Worm (Caenorhabditis elegans) whole organism, early embryonic: ENCODE results near the gene pph-5.
"Not testable (repeated sequence)": the region's sequence is repeated elsewhere in the genome, so short reads cannot be mapped to it uniquely, and the experiment has no call there.

Source experiments
- aly-1 ChIP-seq: sonication (generic microtip); optimal IDR thresholded peaks from 2 replicates; lab custom pipeline; 2016; ENCODE audit warnings: missing genetic modification characterization, missing compliant biosample characterization
- ama-1 ChIP-seq: fragments of 150-350 bp; optimal IDR thresholded peaks from 2 replicates; lab custom pipeline; 2014
- ceh-36 ChIP-seq: sonication (generic microtip); optimal IDR thresholded peaks from 2 replicates; lab custom pipeline; 2016; ENCODE audit warnings: missing genetic modification characterization, inconsistent platforms, missing compliant biosample characterization
- ets-7 ChIP-seq: sonication (generic microtip); optimal IDR thresholded peaks from 2 replicates; lab custom pipeline; 2016; ENCODE audit warnings: missing genotype, missing genetic modification characterization, missing compliant biosample characterization

DNA sequence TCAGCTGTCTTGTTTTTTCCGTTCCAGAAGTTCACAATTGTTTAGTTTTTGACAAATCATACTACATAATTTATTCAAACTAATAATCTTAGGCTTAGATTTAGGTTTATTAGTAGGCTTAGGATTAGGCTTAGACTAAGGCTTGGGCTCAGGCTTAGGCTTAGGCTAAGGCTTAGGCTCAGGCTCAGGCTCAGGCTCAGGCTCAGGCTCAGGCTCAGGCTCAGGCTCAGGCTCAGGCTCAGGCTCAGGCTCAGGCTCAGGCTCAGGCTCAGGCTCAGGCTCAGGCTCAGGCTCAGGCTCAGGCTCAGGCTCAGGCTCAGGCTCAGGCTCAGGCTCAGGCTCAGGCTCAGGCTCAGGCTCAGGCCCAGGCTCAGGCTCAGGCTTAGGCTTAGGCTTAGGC is 38.6 kb downstream of the pph-5 start:
- peak; percentile 20 for TF ChIP-seq ceh-36
- TF ChIP-seq ets-7 (tag; lab: Kevin White, UChicago); ama-1 (lab: Kevin White, UChicago); aly-1 (tag; lab: Kevin White, UChicago): not testable (repeated sequence)
